Worm (Caenorhabditis elegans) whole organism, L4 larva: Measurements from ENCODE around the gene idpp-16.

Experiments used
- D1046.2 ChIP-seq: fragments of 200-800 bp; sonication (Bioruptor generic); IDR thresholded peaks from 2 replicates; pipeline ENCODE4 v1.3.6; 2022; ENCODE audit warnings: missing genetic modification characterization, missing compliant biosample characterization
- F26F4.8 ChIP-seq: fragments of 200-800 bp; sonication (Bioruptor generic); conservative IDR thresholded peaks from 2 replicates; pipeline ENCODE4 v1.3.6; 2022; ENCODE audit warnings: missing genetic modification characterization, missing compliant biosample characterization
- F37D6.2 ChIP-seq: sonication (generic microtip); optimal IDR thresholded peaks from 2 replicates; lab custom pipeline; 2016; ENCODE audit warnings: mild to moderate bottlenecking, missing genetic modification characterization, missing compliant biosample characterization
- T20F7.1 ChIP-seq: fragments of 200-800 bp; sonication (Bioruptor generic); optimal IDR thresholded peaks from 2 replicates; lab custom pipeline; 2018; ENCODE audit warnings: mild to moderate bottlenecking, missing genetic modification characterization, missing compliant biosample characterization
- T26A8.4 ChIP-seq: fragments of 200-800 bp; sonication (Bioruptor generic); IDR thresholded peaks from 2 replicates; pipeline ENCODE4 v1.3.6; 2022; ENCODE audit warnings: missing genetic modification characterization, missing compliant biosample characterization
- Y105C5A.15 ChIP-seq: fragments of 200-800 bp; sonication (Bioruptor generic); IDR thresholded peaks from 2 replicates; pipeline ENCODE4 v1.3.6; 2022; ENCODE audit warnings: missing genetic modification characterization, missing compliant biosample characterization
- Y5F2A.4 ChIP-seq: fragments of 200-800 bp; sonication (Bioruptor generic); optimal IDR thresholded peaks from 2 replicates; lab custom pipeline; 2018; ENCODE audit warnings: mild to moderate bottlenecking, missing genetic modification characterization, missing compliant biosample characterization
- aly-2 ChIP-seq: sonication (generic microtip); optimal IDR thresholded peaks from 2 replicates; lab custom pipeline; 2018; ENCODE audit warnings: missing biosample characterization, missing genetic modification characterization
- arid-1 ChIP-seq: fragments of 200-800 bp; sonication (Bioruptor generic); conservative IDR thresholded peaks from 2 replicates; pipeline ENCODE4 v1.3.6; 2022; ENCODE audit warnings: missing genetic modification reagents, missing genetic modification characterization, missing compliant biosample characterization
- ceh-32 ChIP-seq: sonication (generic microtip); optimal IDR thresholded peaks from 2 replicates; lab custom pipeline; 2016; ENCODE audit warnings: mild to moderate bottlenecking, missing genetic modification characterization, missing compliant biosample characterization; ENCODE audit not compliant: poor library complexity
- ces-1 ChIP-seq: fragments of 150-350 bp; sonication (generic microtip); optimal IDR thresholded peaks from 4 replicates; lab custom pipeline; 2014; ENCODE audit warnings: missing biosample characterization, missing genetic modification reagents, missing genetic modification characterization
- daf-12 ChIP-seq: fragments of 150-350 bp; optimal IDR thresholded peaks from 2 replicates; lab custom pipeline; 2014; ENCODE audit warnings: missing biosample characterization, missing genetic modification reagents, missing genetic modification characterization
- daf-8 ChIP-seq: fragments of 200-800 bp; sonication (Bioruptor generic); IDR thresholded peaks from 2 replicates; pipeline ENCODE4 v1.3.6; 2022; ENCODE audit warnings: missing genetic modification characterization, missing compliant biosample characterization
- dmd-6 ChIP-seq: fragments of 200-800 bp; sonication (Bioruptor generic); IDR thresholded peaks from 2 replicates; pipeline ENCODE4 v1.3.6; 2022; ENCODE audit warnings: missing genetic modification reagents, missing genetic modification characterization, missing compliant biosample characterization
- dmd-8 ChIP-seq: fragments of 200-800 bp; sonication (Bioruptor generic); IDR thresholded peaks from 2 replicates; pipeline ENCODE4 v1.3.6; 2022; ENCODE audit warnings: missing genetic modification characterization, missing compliant biosample characterization
- dmd-9 ChIP-seq: fragments of 200-800 bp; sonication (Bioruptor generic); IDR thresholded peaks from 2 replicates; pipeline ENCODE4 v1.3.6; 2022; ENCODE audit warnings: missing genetic modification reagents, missing genetic modification characterization, missing compliant biosample characterization
- duxl-1 ChIP-seq: sonication (generic microtip); optimal IDR thresholded peaks from 2 replicates; lab custom pipeline; 2016; ENCODE audit warnings: mild to moderate bottlenecking, missing genetic modification characterization, moderate library complexity, missing compliant biosample characterization; ENCODE audit not compliant: poor library complexity
- dve-1 ChIP-seq: sonication (generic microtip); optimal IDR thresholded peaks from 2 replicates; lab custom pipeline; 2017; ENCODE audit warnings: antibody characterized with exemption, mild to moderate bottlenecking, missing genetic modification characterization, missing compliant biosample characterization; ENCODE audit not compliant: insufficient read depth
- egl-43 ChIP-seq: fragments of 200-800 bp; sonication (Bioruptor generic); IDR thresholded peaks from 2 replicates; pipeline ENCODE4 v1.3.6; 2022; ENCODE audit warnings: missing genetic modification reagents, missing genetic modification characterization, missing compliant biosample characterization
- gei-8 ChIP-seq: fragments of 200-800 bp; sonication (Bioruptor generic); optimal IDR thresholded peaks from 2 replicates; lab custom pipeline; 2018; ENCODE audit warnings: mild to moderate bottlenecking, missing genetic modification characterization, missing compliant biosample characterization
- hif-1 ChIP-seq, 2 experiments: sonication (generic microtip); optimal IDR thresholded peaks; 2 replicates each; lab custom pipeline; 2016 to 2017; ENCODE audit warnings: missing compliant biosample characterization in 2 of 2, missing genetic modification characterization in 2 of 2, missing genetic modification reagents in 2 of 2, missing genotype in 2 of 2, mild to moderate bottlenecking in 1 of 2
- hlh-30 ChIP-seq: sonication (generic microtip); optimal IDR thresholded peaks from 2 replicates; lab custom pipeline; 2017; ENCODE audit warnings: antibody characterized with exemption, mild to moderate bottlenecking, missing genetic modification characterization, missing compliant biosample characterization; ENCODE audit not compliant: insufficient read depth
- hmg-1.1 ChIP-seq: fragments of 200-800 bp; sonication (Bioruptor generic); IDR thresholded peaks from 2 replicates; pipeline ENCODE4 v1.3.6; 2022; ENCODE audit warnings: missing genetic modification reagents, missing genetic modification characterization, missing compliant biosample characterization
- lin-1 ChIP-seq: fragments of 200-800 bp; sonication (Bioruptor generic); IDR thresholded peaks from 2 replicates; pipeline ENCODE4 v1.3.6; 2022; ENCODE audit warnings: missing genetic modification reagents, missing genetic modification characterization, missing compliant biosample characterization
- lin-38 ChIP-seq: fragments of 200-800 bp; sonication (Bioruptor generic); IDR thresholded peaks from 2 replicates; pipeline ENCODE4 v1.3.6; 2022; ENCODE audit warnings: missing genetic modification reagents, missing genetic modification characterization, missing compliant biosample characterization
- lin-39 ChIP-seq: fragments of 150-350 bp; optimal IDR thresholded peaks from 2 replicates; lab custom pipeline; 2014; ENCODE audit warnings: missing biosample characterization, missing genetic modification reagents, missing genetic modification characterization
- lsy-2 ChIP-seq, 2 experiments: fragments of 150-350 bp in 1 of 2; sonication (generic microtip) in 1 of 2; optimal IDR thresholded peaks; 2 replicates each; lab custom pipeline; 2014 to 2017; ENCODE audit warnings: missing biosample characterization in 2 of 2, missing genetic modification characterization in 2 of 2
- madf-9 ChIP-seq: fragments of 200-800 bp; sonication (Bioruptor generic); conservative IDR thresholded peaks from 2 replicates; pipeline ENCODE4 v1.3.6; 2022; ENCODE audit warnings: missing genetic modification reagents, missing genetic modification characterization, missing compliant biosample characterization
- mdt-29 ChIP-seq: fragments of 200-800 bp; sonication (Bioruptor generic); IDR thresholded peaks from 2 replicates; pipeline ENCODE4 v1.3.6; 2022; ENCODE audit warnings: missing genetic modification reagents, missing genetic modification characterization, missing compliant biosample characterization
- mep-1 ChIP-seq: fragments of 150-350 bp; sonication (generic microtip); optimal IDR thresholded peaks from 3 replicates; lab custom pipeline; 2014; ENCODE audit warnings: missing biosample characterization, missing genetic modification characterization
- mes-2 ChIP-seq: sonication (generic microtip); optimal IDR thresholded peaks from 2 replicates; lab custom pipeline; 2016; ENCODE audit warnings: missing genotype, mild to moderate bottlenecking, missing genetic modification characterization, missing compliant biosample characterization; ENCODE audit not compliant: poor library complexity, severe bottlenecking
- mxl-3 ChIP-seq: fragments of 200-800 bp; sonication (Bioruptor generic); optimal IDR thresholded peaks from 2 replicates; lab custom pipeline; 2018; ENCODE audit warnings: mild to moderate bottlenecking, missing genetic modification characterization, missing compliant biosample characterization
- nhr-11 ChIP-seq: fragments of 150-350 bp; optimal IDR thresholded peaks from 2 replicates; lab custom pipeline; 2014; ENCODE audit warnings: missing biosample characterization, missing genetic modification characterization
- nhr-25 ChIP-seq: sonication (generic microtip); optimal IDR thresholded peaks from 2 replicates; lab custom pipeline; 2017; ENCODE audit warnings: missing genetic modification characterization, mild to moderate bottlenecking, missing compliant biosample characterization, antibody characterized with exemption, moderate library complexity, borderline replicate concordance; ENCODE audit not compliant: insufficient read depth
- nhr-28 ChIP-seq: fragments of 150-350 bp; optimal IDR thresholded peaks from 2 replicates; lab custom pipeline; 2014; ENCODE audit warnings: missing biosample characterization, missing genetic modification characterization
- nhr-41 ChIP-seq: fragments of 200-800 bp; sonication (Bioruptor generic); IDR thresholded peaks from 2 replicates; pipeline ENCODE4 v1.3.6; 2022; ENCODE audit warnings: missing genetic modification reagents, missing genetic modification characterization, missing compliant biosample characterization
- nhr-42 ChIP-seq: fragments of 200-800 bp; sonication (Bioruptor generic); IDR thresholded peaks from 2 replicates; pipeline ENCODE4 v1.3.6; 2022; ENCODE audit warnings: missing genetic modification characterization, missing compliant biosample characterization
- nhr-76 ChIP-seq: fragments of 150-350 bp; optimal IDR thresholded peaks from 2 replicates; lab custom pipeline; 2014; ENCODE audit warnings: missing biosample characterization, missing genetic modification characterization
- pha-4 ChIP-seq, 2 experiments: fragments of 150-350 bp in 1 of 2; fragments of 200-800 bp in 1 of 2; sonication (Bioruptor generic) in 1 of 2; IDR thresholded peaks in 1 of 2; optimal IDR thresholded peaks in 1 of 2; 2 replicates each; pipeline versions ENCODE4 v1.3.6 to Lab custom; 2014 to 2022; ENCODE audit warnings: missing genetic modification characterization in 2 of 2, missing genetic modification reagents in 2 of 2, missing biosample characterization in 1 of 2, missing compliant biosample characterization in 1 of 2
- rbr-2 ChIP-seq: sonication (generic microtip); optimal IDR thresholded peaks from 2 replicates; lab custom pipeline; 2016; ENCODE audit warnings: missing genotype, missing genetic modification characterization, missing compliant biosample characterization
- sdz-12 ChIP-seq: fragments of 200-800 bp; sonication (Bioruptor generic); optimal IDR thresholded peaks from 2 replicates; lab custom pipeline; 2018; ENCODE audit warnings: mild to moderate bottlenecking, missing genetic modification characterization, missing compliant biosample characterization
- snpc-1.2 ChIP-seq: fragments of 200-800 bp; sonication (Bioruptor generic); IDR thresholded peaks from 2 replicates; pipeline ENCODE4 v1.3.6; 2022; ENCODE audit warnings: missing genetic modification reagents, missing genetic modification characterization, missing compliant biosample characterization
- snpc-4 ChIP-seq: fragments of 150-350 bp; optimal IDR thresholded peaks from 2 replicates; lab custom pipeline; 2014; ENCODE audit warnings: missing biosample characterization, missing genetic modification characterization
- spr-1 ChIP-seq: sonication (generic microtip); optimal IDR thresholded peaks from 2 replicates; lab custom pipeline; 2016; ENCODE audit warnings: mild to moderate bottlenecking, missing genetic modification characterization, missing compliant biosample characterization
- tra-1 ChIP-seq: fragments of 200-800 bp; sonication (Bioruptor generic); IDR thresholded peaks from 2 replicates; pipeline ENCODE4 v1.3.6; 2022; ENCODE audit warnings: missing genetic modification reagents, missing genetic modification characterization, missing compliant biosample characterization
- unc-62 ChIP-seq, 3 experiments: fragments of 150-350 bp in 1 of 3; sonication (generic microtip); optimal IDR thresholded peaks in 2 of 3; peaks in 1 of 3; 1 replicate in 1 of 3; 2 replicates in 2 of 3; lab custom pipeline; 2014 to 2017; ENCODE audit warnings: missing biosample characterization in 3 of 3, missing genetic modification characterization in 3 of 3, missing genetic modification reagents in 3 of 3, missing genotype in 1 of 3
- vab-7 ChIP-seq: fragments of 200-800 bp; sonication (Bioruptor generic); IDR thresholded peaks from 2 replicates; pipeline ENCODE4 v1.3.6; 2022; ENCODE audit warnings: missing genetic modification reagents, missing genetic modification characterization, missing compliant biosample characterization

The idpp-16 gene

ce11 chrV:11615948-11616681 lies 9.8 kb upstream of the idpp-16 start, which contains the start of gene nlp-24:
Gene nlp-24, plus strand, starts transcription at chrV:11616376.
- no peak for TF ChIP-seq spr-1 (tag; lab: Kevin White, UChicago)
- TF ChIP-seq rbr-2 (tag; lab: Kevin White, UChicago) = peak; percentile 5
- peak; percentile 40 for TF ChIP-seq nhr-28 (tag; lab: Kevin White, UChicago)
- TF ChIP-seq pha-4 (GFP tag; IDR thresholded peaks at IDR 0.05; lab: Robert Waterston, UW) = no peak
- TF ChIP-seq pha-4 (tag; optimal IDR thresholded peaks at IDR 0.05; lab: Kevin White, UChicago) = no peak
- peak; percentile 30 for TF ChIP-seq hlh-30
- TF ChIP-seq nhr-11 (tag; lab: Kevin White, UChicago) = no peak
- TF ChIP-seq vab-7 (GFP tag; lab: Robert Waterston, UW) = no peak
- TF ChIP-seq mes-2 (tag; lab: Kevin White, UChicago) = peak; percentile 14
- TF ChIP-seq dmd-9 (GFP tag; lab: Robert Waterston, UW) = no peak
- TF ChIP-seq T26A8.4 (GFP tag; lab: Robert Waterston, UW) = no peak; the same call in 1 of the 2 replicates
- TF ChIP-seq ces-1 (GFP tag; lab: Kevin White, UChicago) = no peak
- no peak for TF ChIP-seq D1046.2
- no peak for TF ChIP-seq madf-9
- peak; percentile 37; the same call in 1 of the 2 replicates for TF ChIP-seq nhr-42 (GFP tag; lab: Robert Waterston, UW)
- no peak for TF ChIP-seq sdz-12 (GFP tag; lab: Kevin White, UChicago)
- no peak for TF ChIP-seq snpc-1.2 (GFP tag; lab: Robert Waterston, UW)
- TF ChIP-seq tra-1 (GFP tag; lab: Robert Waterston, UW) = no peak
- TF ChIP-seq duxl-1 (tag; lab: Kevin White, UChicago) = no peak
- no peak for TF ChIP-seq mep-1
- TF ChIP-seq dmd-8 (GFP tag; lab: Robert Waterston, UW) = no peak
- no peak; the same call in 1 of the 2 replicates for TF ChIP-seq lin-1 (GFP tag; lab: Robert Waterston, UW)
- TF ChIP-seq nhr-25 (tag; lab: Kevin White, UChicago) = peak; percentile 79
- no peak for TF ChIP-seq snpc-4 (tag; lab: Kevin White, UChicago)
- TF ChIP-seq unc-62 (GFP tag; optimal IDR thresholded peaks at IDR 0.05 in 1 of 2; lab: Kevin White, UChicago) = no peak
- peak; percentile 7 for TF ChIP-seq unc-62 (tag; optimal IDR thresholded peaks at IDR 0.05; lab: Kevin White, UChicago)
- TF ChIP-seq Y5F2A.4 (GFP tag; lab: Kevin White, UChicago) = no peak
- no peak for TF ChIP-seq hif-1 (tag; optimal IDR thresholded peaks at IDR 0.05; lab: Kevin White, UChicago)
- TF ChIP-seq lin-38 = no peak
- TF ChIP-seq dve-1 = peak; percentile 36
- no peak for TF ChIP-seq F26F4.8 (GFP tag; lab: Robert Waterston, UW)
- TF ChIP-seq daf-8 (GFP tag; lab: Robert Waterston, UW) = no peak
- no peak for TF ChIP-seq ceh-32
- TF ChIP-seq arid-1 (GFP tag; lab: Robert Waterston, UW) = no peak
- TF ChIP-seq F37D6.2 (tag; lab: Kevin White, UChicago) = no peak
- TF ChIP-seq lin-39 (tag; lab: Kevin White, UChicago) = no peak
- no peak for TF ChIP-seq Y105C5A.15 (GFP tag; lab: Robert Waterston, UW)
- TF ChIP-seq T20F7.1 (GFP tag; lab: Kevin White, UChicago) = no peak
- no peak for TF ChIP-seq mxl-3 (GFP tag; lab: Kevin White, UChicago)
- no peak for TF ChIP-seq nhr-41 (GFP tag; lab: Robert Waterston, UW)
- TF ChIP-seq dmd-6 (GFP tag; lab: Robert Waterston, UW) = peak; percentile 45
- TF ChIP-seq daf-12 (tag; lab: Kevin White, UChicago) = no peak
- TF ChIP-seq hmg-1.1 (GFP tag; lab: Robert Waterston, UW) = no peak
- TF ChIP-seq gei-8 = no peak
- no peak for TF ChIP-seq aly-2 (tag; lab: Kevin White, UChicago)
- peak; percentile 16 for TF ChIP-seq nhr-76 (tag; lab: Kevin White, UChicago)
- peak in 1 of 2 experiments; percentile 4 for TF ChIP-seq lsy-2 (tag; optimal IDR thresholded peaks at IDR 0.05; lab: Kevin White, UChicago)
- no peak for TF ChIP-seq egl-43 (GFP tag; lab: Robert Waterston, UW)
- no peak; the same call in 1 of the 2 replicates for TF ChIP-seq mdt-29
